Fruit fly (Drosophila melanogaster) whole organism, embryonic: ENCODE results near the gene CG46439.

Experiments
- Awh ChIP-seq: fragments of 200-800 bp; sonication (Bioruptor generic); IDR thresholded peaks from 2 replicates; pipeline ENCODE4, ENCODE4 v1.3.6; 2022; ENCODE audit warnings: missing biosample characterization, missing genetic modification characterization
- CG10462 ChIP-seq: fragments of 200-800 bp; sonication (Bioruptor generic); optimal IDR thresholded peaks from 2 replicates; lab custom pipeline; 2016; ENCODE audit warnings: missing biosample characterization, missing genetic modification characterization
- CG10543 ChIP-seq: fragments of 200-800 bp; sonication (Bioruptor generic); optimal IDR thresholded peaks from 3 replicates; lab custom pipeline; 2017; ENCODE audit warnings: missing biosample characterization, mild to moderate bottlenecking, missing genetic modification characterization, moderate library complexity
- CG11247 ChIP-seq: fragments of 200-800 bp; sonication (Bioruptor generic); IDR thresholded peaks from 2 replicates; pipeline ENCODE4 v1.3.6; 2022; ENCODE audit warnings: missing biosample characterization, missing genetic modification characterization
- CG12071 ChIP-seq: fragments of 200-800 bp; sonication (Bioruptor generic); optimal IDR thresholded peaks from 3 replicates; lab custom pipeline; 2018; ENCODE audit warnings: missing biosample characterization, mild to moderate bottlenecking, missing genetic modification characterization
- CG12104 ChIP-seq: fragments of 200-800 bp; sonication (Bioruptor generic); optimal IDR thresholded peaks from 3 replicates; lab custom pipeline; 2016; ENCODE audit warnings: missing biosample characterization, missing genetic modification characterization
- CG13296 ChIP-seq: fragments of 200-800 bp; sonication (Bioruptor generic); optimal IDR thresholded peaks from 3 replicates; lab custom pipeline; 2018; ENCODE audit warnings: missing biosample characterization, mild to moderate bottlenecking, missing genetic modification characterization
- CG1602 ChIP-seq: fragments of 200-800 bp; sonication (Bioruptor generic); optimal IDR thresholded peaks from 3 replicates; lab custom pipeline; 2016; ENCODE audit warnings: missing biosample characterization, missing genetic modification characterization
- CG17361 ChIP-seq: fragments of 200-800 bp; sonication (Bioruptor generic); IDR thresholded peaks from 3 replicates; pipeline ENCODE4 v1.3.6; 2022; ENCODE audit warnings: missing biosample characterization, missing genetic modification characterization
- CG18619 ChIP-seq: fragments of 200-800 bp; sonication (Bioruptor generic); optimal IDR thresholded peaks from 3 replicates; lab custom pipeline; 2017; ENCODE audit warnings: missing biosample characterization, mild to moderate bottlenecking, missing genetic modification characterization
- CG30403 ChIP-seq: fragments of 200-800 bp; sonication (Bioruptor generic); optimal IDR thresholded peaks from 3 replicates; lab custom pipeline; 2016; ENCODE audit warnings: missing biosample characterization, missing genetic modification characterization
- CG31388 ChIP-seq: fragments of 200-800 bp; sonication (Bioruptor generic); optimal IDR thresholded peaks from 2 replicates; lab custom pipeline; 2016; ENCODE audit warnings: missing biosample characterization, missing genetic modification characterization
- CG4707 ChIP-seq: fragments of 200-800 bp; sonication (Bioruptor generic); optimal IDR thresholded peaks from 2 replicates; lab custom pipeline; 2018; ENCODE audit warnings: missing biosample characterization, mild to moderate bottlenecking, missing genetic modification characterization, moderate library complexity
- CG4730 ChIP-seq: fragments of 200-800 bp; sonication (Bioruptor generic); IDR thresholded peaks from 2 replicates; pipeline ENCODE4 v1.3.6; 2022; ENCODE audit warnings: missing biosample characterization, missing genetic modification characterization
- CG4854 ChIP-seq: fragments of 200-800 bp; sonication (Bioruptor generic); optimal IDR thresholded peaks from 2 replicates; lab custom pipeline; 2016; ENCODE audit warnings: missing biosample characterization, missing genetic modification characterization, inconsistent platforms
- CG6683 ChIP-seq: fragments of 200-800 bp; sonication (Bioruptor generic); optimal IDR thresholded peaks from 2 replicates; lab custom pipeline; 2017; ENCODE audit warnings: missing biosample characterization, mild to moderate bottlenecking, missing genetic modification characterization, missing genetic modification reagents
- CG6791 ChIP-seq: fragments of 200-800 bp; sonication (Bioruptor generic); IDR thresholded peaks from 3 replicates; pipeline ENCODE4 v1.3.6; 2022; ENCODE audit warnings: missing biosample characterization, missing genetic modification characterization; ENCODE audit not compliant: partially characterized antibody
- CG7372 ChIP-seq: fragments of 200-800 bp; sonication (Bioruptor generic); IDR thresholded peaks from 2 replicates; pipeline ENCODE4 v1.3.6; 2022; ENCODE audit warnings: missing biosample characterization, missing genetic modification characterization
- CG7556 ChIP-seq: fragments of 200-800 bp; sonication (Bioruptor generic); optimal IDR thresholded peaks from 2 replicates; lab custom pipeline; 2017; ENCODE audit warnings: missing biosample characterization, mild to moderate bottlenecking, missing genetic modification characterization
- CG8388 ChIP-seq: fragments of 200-800 bp; sonication (Bioruptor generic); optimal IDR thresholded peaks from 2 replicates; lab custom pipeline; 2019; ENCODE audit warnings: missing biosample characterization, mild to moderate bottlenecking, missing genetic modification characterization, moderate library complexity
- CG9437 ChIP-seq: fragments of 200-800 bp; sonication (Bioruptor generic); optimal IDR thresholded peaks from 2 replicates; lab custom pipeline; 2018; ENCODE audit warnings: missing biosample characterization, mild to moderate bottlenecking, missing genetic modification characterization
- CG9817 ChIP-seq: fragments of 200-800 bp; sonication (Bioruptor generic); optimal IDR thresholded peaks from 2 replicates; lab custom pipeline; 2018; ENCODE audit warnings: missing biosample characterization, mild to moderate bottlenecking, missing genetic modification characterization, moderate library complexity
- ERR ChIP-seq: fragments of 200-800 bp; sonication (Bioruptor generic); optimal IDR thresholded peaks from 2 replicates; lab custom pipeline; 2016; ENCODE audit warnings: missing biosample characterization, missing genetic modification characterization
- Ets97D ChIP-seq: fragments of 200-800 bp; sonication (Bioruptor generic); optimal IDR thresholded peaks from 3 replicates; lab custom pipeline; 2016; ENCODE audit warnings: missing biosample characterization, missing genetic modification characterization
- Med ChIP-seq: fragments of 200-800 bp; sonication (Bioruptor generic); peaks from one replicate; lab custom pipeline; 2016; ENCODE audit warnings: missing biosample characterization, missing genetic modification characterization, mild to moderate bottlenecking, inconsistent platforms, moderate library complexity
- NC2β ChIP-seq: fragments of 200-800 bp; sonication (Bioruptor generic); optimal IDR thresholded peaks from 2 replicates; lab custom pipeline; 2016; ENCODE audit warnings: missing biosample characterization, missing genetic modification characterization
- Nf-YB ChIP-seq: fragments of 200-800 bp; sonication (Bioruptor generic); optimal IDR thresholded peaks from 3 replicates; lab custom pipeline; 2019; ENCODE audit warnings: missing biosample characterization, mild to moderate bottlenecking, missing genetic modification characterization, moderate library complexity
- Six4 ChIP-seq: fragments of 200-800 bp; sonication (Bioruptor generic); optimal IDR thresholded peaks from 2 replicates; lab custom pipeline; 2016; ENCODE audit warnings: missing biosample characterization, missing genetic modification characterization
- Sox100B ChIP-seq: fragments of 200-800 bp; sonication (Bioruptor generic); optimal IDR thresholded peaks from 3 replicates; lab custom pipeline; 2018; ENCODE audit warnings: missing biosample characterization, mild to moderate bottlenecking, missing genetic modification characterization
- Sry-β ChIP-seq: fragments of 200-800 bp; sonication (Bioruptor generic); optimal IDR thresholded peaks from 2 replicates; lab custom pipeline; 2018; ENCODE audit warnings: missing biosample characterization, mild to moderate bottlenecking, missing genetic modification characterization, moderate library complexity
- Trl ChIP-seq, 3 experiments: fragments of >200 bp in 2 of 3; fragments of 200-800 bp in 1 of 3; sonication (Bioruptor generic) in 1 of 3; optimal IDR thresholded peaks; 2 replicates in 1 of 3; 3 replicates in 2 of 3; lab custom pipeline; 2016 to 2017; ENCODE audit warnings: missing biosample characterization in 1 of 3, missing genetic modification characterization in 1 of 3
- Xbp1 ChIP-seq: fragments of 200-800 bp; sonication (Bioruptor generic); optimal IDR thresholded peaks from 3 replicates; lab custom pipeline; 2016; ENCODE audit warnings: missing biosample characterization, mild to moderate bottlenecking, missing genetic modification characterization
- al ChIP-seq: fragments of 200-800 bp; sonication (Bioruptor generic); IDR thresholded peaks from 2 replicates; pipeline ENCODE4 v1.3.6; 2022; ENCODE audit warnings: missing biosample characterization, missing genetic modification characterization
- cg ChIP-seq: fragments of 200-800 bp; sonication (Bioruptor generic); optimal IDR thresholded peaks from 3 replicates; lab custom pipeline; 2019; ENCODE audit warnings: missing biosample characterization, mild to moderate bottlenecking, missing genetic modification characterization, moderate library complexity
- croc ChIP-seq: fragments of 200-800 bp; sonication (Bioruptor generic); conservative IDR thresholded peaks from 3 replicates; pipeline ENCODE4 v1.3.6; 2022; ENCODE audit warnings: missing biosample characterization, missing genetic modification characterization
- dpn ChIP-seq, 2 experiments: fragments of 200-800 bp; sonication (Bioruptor generic); optimal IDR thresholded peaks; 3 replicates each; lab custom pipeline; 2016; ENCODE audit warnings: missing biosample characterization in 2 of 2, missing genetic modification characterization in 2 of 2
- emc ChIP-seq: fragments of 200-800 bp; sonication (Bioruptor generic); optimal IDR thresholded peaks from 2 replicates; lab custom pipeline; 2016; ENCODE audit warnings: missing biosample characterization, missing genetic modification characterization
- gce ChIP-seq: fragments of 200-800 bp; sonication (Bioruptor generic); IDR thresholded peaks from 3 replicates; pipeline ENCODE4 v1.3.6; 2022; ENCODE audit warnings: missing biosample characterization, missing genetic modification characterization
- gcm ChIP-seq: fragments of 200-800 bp; sonication (Bioruptor generic); optimal IDR thresholded peaks from 2 replicates; lab custom pipeline; 2019; ENCODE audit warnings: missing biosample characterization, mild to moderate bottlenecking, missing genetic modification characterization, moderate library complexity
- hb ChIP-seq: fragments of 200-800 bp; sonication (Bioruptor generic); IDR thresholded peaks from 3 replicates; pipeline ENCODE4 v1.3.6; 2022; ENCODE audit warnings: missing biosample characterization, missing genetic modification characterization; ENCODE audit not compliant: partially characterized antibody
- her ChIP-seq: fragments of 200-800 bp; sonication (Bioruptor generic); optimal IDR thresholded peaks from 2 replicates; lab custom pipeline; 2016; ENCODE audit warnings: missing biosample characterization, missing genetic modification characterization
- klu ChIP-seq: fragments of 200-800 bp; sonication (Bioruptor generic); IDR thresholded peaks from 2 replicates; pipeline ENCODE4 v1.3.6; 2022; ENCODE audit warnings: missing biosample characterization, missing genetic modification characterization
- lab ChIP-seq: fragments of 200-800 bp; sonication (Bioruptor generic); optimal IDR thresholded peaks from 3 replicates; lab custom pipeline; 2017; ENCODE audit warnings: missing biosample characterization, missing genetic modification characterization, mild to moderate bottlenecking, moderate library complexity, missing genetic modification reagents
- p53 ChIP-seq: fragments of 200-800 bp; sonication (Bioruptor generic); optimal IDR thresholded peaks from 2 replicates; lab custom pipeline; 2016; ENCODE audit warnings: missing biosample characterization, missing genetic modification characterization
- shn ChIP-seq: fragments of 200-800 bp; sonication (Bioruptor generic); optimal IDR thresholded peaks from 3 replicates; lab custom pipeline; 2016; ENCODE audit warnings: missing biosample characterization, missing genetic modification characterization
- sim ChIP-seq: fragments of 200-800 bp; sonication (Bioruptor generic); IDR thresholded peaks from 2 replicates; pipeline ENCODE4 v1.3.6; 2022; ENCODE audit warnings: missing biosample characterization, missing genetic modification characterization
- slou ChIP-seq: fragments of 200-800 bp; sonication (Bioruptor generic); optimal IDR thresholded peaks from 3 replicates; lab custom pipeline; 2016; ENCODE audit warnings: missing biosample characterization, missing genetic modification characterization
- unpg ChIP-seq: fragments of 200-800 bp; sonication (Bioruptor generic); optimal IDR thresholded peaks from 3 replicates; lab custom pipeline; 2018; ENCODE audit warnings: missing biosample characterization, mild to moderate bottlenecking, missing genetic modification characterization, moderate library complexity
- vvl ChIP-seq: fragments of 200-800 bp; sonication (Bioruptor generic); IDR thresholded peaks from 2 replicates; pipeline ENCODE4 v1.3.6; 2022; ENCODE audit warnings: missing biosample characterization, missing genetic modification characterization
- wek ChIP-seq: fragments of 200-800 bp; sonication (Bioruptor generic); optimal IDR thresholded peaks from 3 replicates; lab custom pipeline; 2018; ENCODE audit warnings: missing biosample characterization, mild to moderate bottlenecking, missing genetic modification characterization, moderate library complexity

The CG46439 gene

dm6 chr3L:11107432-11107831 is 11.4 kb upstream of the CG46439 start, which contains the start of gene CG32073 (continued):
- TF ChIP-seq CG17361 (GFP tag; lab: Robert Waterston, UW): peak; percentile 53; the same call in 2 of the 3 replicates
- no peak for TF ChIP-seq CG7372 (GFP tag; lab: Robert Waterston, UW)
- TF ChIP-seq CG10462 (GFP tag; lab: Kevin White, UChicago): no peak
- TF ChIP-seq hb (GFP tag; lab: Robert Waterston, UW): no peak
- no peak for TF ChIP-seq ERR (GFP tag; lab: Kevin White, UChicago)
- no peak for TF ChIP-seq slou (GFP tag; lab: Kevin White, UChicago)
- TF ChIP-seq CG11247 (GFP tag; lab: Robert Waterston, UW): no peak
- TF ChIP-seq CG1602 (GFP tag; lab: Kevin White, UChicago): no peak
- no peak for TF ChIP-seq CG4707 (GFP tag; lab: Kevin White, UChicago)
- TF ChIP-seq Xbp1 (GFP tag; lab: Kevin White, UChicago): no peak
- TF ChIP-seq klu: no peak
- peak; percentile 28 for TF ChIP-seq CG4854 (GFP tag; lab: Kevin White, UChicago)
- no peak for TF ChIP-seq croc
- TF ChIP-seq CG8388 (GFP tag; lab: Kevin White, UChicago): no peak
- no peak for TF ChIP-seq al (GFP tag; lab: Robert Waterston, UW)
- peak; percentile 75 for TF ChIP-seq lab (GFP tag; lab: Kevin White, UChicago)
- no peak for TF ChIP-seq cg (GFP tag; lab: Kevin White, UChicago)
- TF ChIP-seq NC2β (GFP tag; lab: Kevin White, UChicago): no peak
- no peak for TF ChIP-seq emc (GFP tag; lab: Kevin White, UChicago)
- TF ChIP-seq Med (GFP tag; lab: Kevin White, UChicago): no peak
- no peak for TF ChIP-seq Nf-YB (GFP tag; lab: Kevin White, UChicago)
- TF ChIP-seq dpn (GFP tag; optimal IDR thresholded peaks at IDR 0.05; lab: Kevin White, UChicago): no peak
- TF ChIP-seq CG12071 (GFP tag; lab: Kevin White, UChicago): peak; percentile 75
- TF ChIP-seq Sry-β: peak; percentile 16
- no peak for TF ChIP-seq CG31388 (GFP tag; lab: Kevin White, UChicago)
- TF ChIP-seq CG10543: peak; percentile 40
- TF ChIP-seq CG13296 (GFP tag; lab: Kevin White, UChicago): peak; percentile 55
- TF ChIP-seq Sox100B (GFP tag; lab: Kevin White, UChicago): peak; percentile 66
- no peak for TF ChIP-seq CG12104
- TF ChIP-seq p53 (GFP tag; lab: Kevin White, UChicago): no peak
- TF ChIP-seq Awh (GFP tag; lab: Robert Waterston, UW): 0 out of 2 replicates have a peak, but pooled peaks have one; percentile 16
- no peak for TF ChIP-seq CG30403 (GFP tag; lab: Kevin White, UChicago)
- no peak for TF ChIP-seq sim (GFP tag; lab: Robert Waterston, UW)
- TF ChIP-seq shn: no peak
- TF ChIP-seq CG9437: no peak
- TF ChIP-seq CG4730 (GFP tag; lab: Robert Waterston, UW): no peak
- no peak for TF ChIP-seq CG18619
- no peak for TF ChIP-seq her (GFP tag; lab: Kevin White, UChicago)
- no peak for TF ChIP-seq Trl (optimal IDR thresholded peaks at IDR 0.05; lab: Kevin White, UChicago)
- TF ChIP-seq Trl (GFP tag; optimal IDR thresholded peaks at IDR 0.05; lab: Kevin White, UChicago): peak; percentile 36
- TF ChIP-seq CG6683 (GFP tag; lab: Kevin White, UChicago): peak; percentile 40
- no peak for TF ChIP-seq CG6791 (GFP tag; lab: Robert Waterston, UW)
- TF ChIP-seq Ets97D (GFP tag; lab: Kevin White, UChicago): no peak
- TF ChIP-seq gcm: peak; percentile 23
- peak; percentile 17 for TF ChIP-seq CG7556
- no peak for TF ChIP-seq Six4 (GFP tag; lab: Kevin White, UChicago)
- TF ChIP-seq CG9817 (tag; lab: Kevin White, UChicago): no peak
- no peak for TF ChIP-seq gce
- peak; percentile 36; the same call in 1 of the 2 replicates for TF ChIP-seq vvl (GFP tag; lab: Robert Waterston, UW)
- TF ChIP-seq wek (GFP tag; lab: Kevin White, UChicago): peak; percentile 40
- peak; percentile 49 for TF ChIP-seq unpg (GFP tag; lab: Kevin White, UChicago)
